Fruit fly (Drosophila melanogaster): Measurements from ENCODE around the gene 2mit.

DNA sequence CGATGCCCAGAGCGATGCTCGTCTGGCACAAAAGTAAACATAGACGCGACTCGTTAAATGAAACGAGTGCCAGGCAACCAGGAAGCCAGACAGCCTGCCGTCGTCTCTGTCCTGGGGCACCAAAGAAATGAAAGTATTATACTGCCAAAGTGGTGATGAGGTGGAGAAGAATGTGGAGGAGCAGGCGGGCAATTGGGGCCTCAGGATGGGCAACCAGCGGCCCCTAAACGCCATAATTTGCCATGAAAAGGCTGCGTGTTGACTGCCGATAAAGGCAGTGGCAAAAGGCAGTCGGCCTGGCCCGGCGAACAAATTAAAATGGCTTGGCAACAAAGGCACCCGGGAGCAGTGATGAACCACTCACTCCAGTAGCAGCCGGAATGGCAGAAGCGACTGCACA lies 26.6 kb downstream of the 2mit start:
- TF ChIP-seq CG34367 (tag; optimal IDR thresholded peaks at IDR 0.05): no peak
- TF ChIP-seq Snoo (tag; optimal IDR thresholded peaks at IDR 0.05): no peak
- no peak for TF ChIP-seq D1 (tag; optimal IDR thresholded peaks at IDR 0.05)
- no peak for TF ChIP-seq CG15710 (tag; optimal IDR thresholded peaks at IDR 0.05)
- TF ChIP-seq CG32121 (GFP tag; IDR thresholded peaks at IDR 0.05): no peak
- no peak for TF ChIP-seq Pif1A (GFP tag; optimal IDR thresholded peaks at IDR 0.05)
- no peak for TF ChIP-seq EcR (GFP tag; optimal IDR thresholded peaks at IDR 0.05)
- TF ChIP-seq CG10348 (GFP tag; IDR thresholded peaks at IDR 0.05): no peak
- TF ChIP-seq CG8301 (tag; optimal IDR thresholded peaks at IDR 0.05): no peak
- TF ChIP-seq CG4496 (GFP tag; IDR thresholded peaks at IDR 0.05): no peak
- TF ChIP-seq CG17806 (tag; optimal IDR thresholded peaks at IDR 0.05): no peak

Data from whole organism, pupa.